Fruit fly (Drosophila melanogaster): ENCODE data around the gene PGRP-SB2.

The PGRP-SB2 gene

dm6 chr3L:16710258-16711020 is 15.9 kb upstream of the PGRP-SB2 start (continued):
- TF ChIP-seq Gug (GFP tag; IDR thresholded peaks at IDR 0.05) (peak; percentile 45; the same call in 1 of the 4 replicates), gem (tag; optimal IDR thresholded peaks at IDR 0.05) (peak; percentile 75), Spps (tag; optimal IDR thresholded peaks at IDR 0.05) (no peak), sc (optimal IDR thresholded peaks at IDR 0.05) (no peak), sc (GFP tag; optimal IDR thresholded peaks at IDR 0.05) (no peak), CG14965 (GFP tag; optimal IDR thresholded peaks at IDR 0.05; ENCODE audit: borderline replicate concordance) (no peak), CG11093 (GFP tag; IDR thresholded peaks at IDR 0.05) (no peak), klu (GFP tag; IDR thresholded peaks at IDR 0.05) (peak; percentile 59; the same call in 1 of the 2 replicates), CG17328 (GFP tag; IDR thresholded peaks at IDR 0.05) (0 out of 2 replicates have a peak, but pooled peaks have one; percentile 19), Opbp (GFP tag; IDR thresholded peaks at IDR 0.05; ENCODE audit: partially characterized antibody) (no peak), CG8290 (GFP tag; optimal IDR thresholded peaks at IDR 0.05) (no peak), CG8290 (tag; optimal IDR thresholded peaks at IDR 0.05) (no peak), CG7271 (tag; optimal IDR thresholded peaks at IDR 0.05) (no peak), slou (GFP tag; optimal IDR thresholded peaks at IDR 0.05) (no peak), CG2129 (GFP tag; IDR thresholded peaks at IDR 0.05; ENCODE audit: partially characterized antibody) (no peak), ro (GFP tag; IDR thresholded peaks at IDR 0.05) (no peak), sug (tag; optimal IDR thresholded peaks at IDR 0.05) (no peak), Med (GFP tag) (peak; percentile 68), Hr51 (GFP tag; optimal IDR thresholded peaks at IDR 0.05) (peak in 1 of 2 experiments; percentile 19), kay (GFP tag; optimal IDR thresholded peaks at IDR 0.05) (no peak), CG4854 (GFP tag; optimal IDR thresholded peaks at IDR 0.05) (no peak), CG18262 (tag; optimal IDR thresholded peaks at IDR 0.05) (peak; percentile 58), CG2889 (GFP tag; IDR thresholded peaks at IDR 0.05) (no peak), ftz-f1 (GFP tag; optimal IDR thresholded peaks at IDR 0.05) (no peak), Awh (GFP tag; IDR thresholded peaks at IDR 0.05) (0 out of 2 replicates have a peak, but pooled peaks have one; percentile 42), sqz (GFP tag; optimal IDR thresholded peaks at IDR 0.05) (no peak), lilli (GFP tag; optimal IDR thresholded peaks at IDR 0.05) (peak; percentile 3), Pdp1 (GFP tag; optimal IDR thresholded peaks at IDR 0.05) (peak in 1 of 2 experiments; percentile 2), Atf6 (GFP tag; IDR thresholded peaks at IDR 0.05) (no peak), CG34376 (GFP tag; optimal IDR thresholded peaks at IDR 0.05) (no peak), HHEX (GFP tag; optimal IDR thresholded peaks at IDR 0.05) (peak; percentile 31), CG12104 (GFP tag; optimal IDR thresholded peaks at IDR 0.05) (peak; percentile 0), CG7357 (GFP tag; IDR thresholded peaks at IDR 0.05) (peak; percentile 54; the same call in 2 of the 3 replicates), Dip3 (GFP tag; optimal IDR thresholded peaks at IDR 0.05) (no peak), Tbp (GFP tag; optimal IDR thresholded peaks at IDR 0.05) (no peak), Sin3A (optimal IDR thresholded peaks at IDR 0.05) (no peak), CG16779 (GFP tag; IDR thresholded peaks at IDR 0.05) (no peak), zf30C (GFP tag; optimal IDR thresholded peaks at IDR 0.05) (peak; percentile 63), CG14014 (GFP tag; IDR thresholded peaks at IDR 0.05) (peak; percentile 38; the same call in 1 of the 2 replicates), phol (tag; optimal IDR thresholded peaks at IDR 0.05) (peak; percentile 50), CG7928 (GFP tag; optimal IDR thresholded peaks at IDR 0.05) (peak; percentile 20), CG10321 (GFP tag; IDR thresholded peaks at IDR 0.05) (peak; percentile 92), CG32532 (GFP tag; IDR thresholded peaks at IDR 0.05) (peak; percentile 74), CG14050 (GFP tag; IDR thresholded peaks at IDR 0.05) (no peak), Lpt (GFP tag; optimal IDR thresholded peaks at IDR 0.05) (no peak), gce (GFP tag; IDR thresholded peaks at IDR 0.05) (no peak), CG33557 (GFP tag; optimal IDR thresholded peaks at IDR 0.05) (no peak), ash1 (GFP tag; optimal IDR thresholded peaks at IDR 0.05) (no peak), Elba2 (GFP tag; optimal IDR thresholded peaks at IDR 0.05) (no peak), Meics (GFP tag; optimal IDR thresholded peaks at IDR 0.05) (peak; percentile 18), tgo (GFP tag; IDR thresholded peaks at IDR 0.05) (peak; percentile 60; the same call in 2 of the 3 replicates)
